Worm (Caenorhabditis elegans) whole organism, L3 larva: ENCODE results near the gene nspg-13.

Experiments used
- R02D3.7 ChIP-seq: fragments of 150-350 bp; optimal IDR thresholded peaks from 2 replicates; lab custom pipeline; 2014; ENCODE audit warnings: missing biosample characterization, missing genetic modification characterization
- ZK546.5 ChIP-seq: sonication (generic microtip); optimal IDR thresholded peaks from 2 replicates; lab custom pipeline; 2017; ENCODE audit warnings: missing biosample characterization, missing genetic modification characterization
- ama-1 ChIP-seq: fragments of 150-350 bp; optimal IDR thresholded peaks from 2 replicates; lab custom pipeline; 2018
- ceh-16 ChIP-seq: sonication (generic microtip); optimal IDR thresholded peaks from 2 replicates; lab custom pipeline; 2017; ENCODE audit warnings: missing biosample characterization, missing genetic modification characterization
- ceh-28 ChIP-seq: fragments of 150-350 bp; optimal IDR thresholded peaks from 2 replicates; lab custom pipeline; 2014; ENCODE audit warnings: missing biosample characterization, missing genetic modification reagents, missing genetic modification characterization
- egl-27 ChIP-seq: sonication (generic microtip); optimal IDR thresholded peaks from 4 replicates; lab custom pipeline; 2017; ENCODE audit warnings: missing biosample characterization, missing genetic modification reagents, missing genetic modification characterization
- egl-5 ChIP-seq: fragments of 150-350 bp; optimal IDR thresholded peaks from 2 replicates; lab custom pipeline; 2017; ENCODE audit warnings: missing biosample characterization, missing genetic modification reagents, missing genetic modification characterization, inconsistent platforms
- elt-1 ChIP-seq: fragments of 150-350 bp; optimal IDR thresholded peaks from 2 replicates; lab custom pipeline; 2014; ENCODE audit warnings: missing biosample characterization, missing genetic modification characterization
- elt-2 ChIP-seq: sonication (generic microtip); optimal IDR thresholded peaks from 2 replicates; lab custom pipeline; 2016; ENCODE audit warnings: missing genetic modification reagents, mild to moderate bottlenecking, missing genetic modification characterization, missing compliant biosample characterization
- elt-3 ChIP-seq, 3 experiments: fragments of 150-350 bp in 1 of 3; sonication (generic microtip) in 2 of 3; optimal IDR thresholded peaks; 2 replicates in 2 of 3; 4 replicates in 1 of 3; lab custom pipeline; 2014 to 2017; ENCODE audit warnings: missing biosample characterization in 3 of 3, missing genetic modification characterization in 3 of 3
- eor-1 ChIP-seq, 2 experiments: fragments of 150-350 bp; optimal IDR thresholded peaks; 2 replicates each; lab custom pipeline; 2014 to 2018; ENCODE audit warnings: missing biosample characterization in 2 of 2, missing genetic modification characterization in 2 of 2
- fkh-10 ChIP-seq: sonication (generic microtip); optimal IDR thresholded peaks from 2 replicates; lab custom pipeline; 2017; ENCODE audit warnings: missing biosample characterization, missing genetic modification reagents, missing genetic modification characterization
- fos-1 ChIP-seq: fragments of 150-350 bp; optimal IDR thresholded peaks from 2 replicates; lab custom pipeline; 2014; ENCODE audit warnings: missing biosample characterization, missing genetic modification characterization
- hmg-11 ChIP-seq: sonication (generic microtip); optimal IDR thresholded peaks from 2 replicates; lab custom pipeline; 2016; ENCODE audit warnings: missing genetic modification characterization, missing compliant biosample characterization
- lin-15B ChIP-seq: fragments of 150-350 bp; optimal IDR thresholded peaks from 2 replicates; lab custom pipeline; 2014; ENCODE audit warnings: missing biosample characterization, missing genetic modification characterization
- lin-39 ChIP-seq: fragments of 150-350 bp; optimal IDR thresholded peaks from 2 replicates; lab custom pipeline; 2018; ENCODE audit warnings: missing biosample characterization, missing genetic modification reagents, missing genetic modification characterization
- lsy-12 ChIP-seq: sonication (generic microtip); optimal IDR thresholded peaks from 2 replicates; lab custom pipeline; 2016; ENCODE audit warnings: mild to moderate bottlenecking, missing genetic modification characterization, missing compliant biosample characterization
- mml-1 ChIP-seq: fragments of 150-350 bp; sonication (generic microtip); optimal IDR thresholded peaks from 3 replicates; lab custom pipeline; 2014; ENCODE audit warnings: missing biosample characterization, missing genetic modification characterization
- nfya-1 ChIP-seq: sonication (generic microtip); optimal IDR thresholded peaks from 2 replicates; lab custom pipeline; 2017; ENCODE audit warnings: missing genetic modification characterization, mild to moderate bottlenecking, missing compliant biosample characterization, antibody characterized with exemption, moderate library complexity; ENCODE audit not compliant: insufficient read depth
- nhr-11 ChIP-seq: fragments of 150-350 bp; optimal IDR thresholded peaks from 2 replicates; lab custom pipeline; 2014; ENCODE audit warnings: missing biosample characterization, missing genetic modification characterization
- nhr-12 ChIP-seq: fragments of 150-350 bp; optimal IDR thresholded peaks from 2 replicates; lab custom pipeline; 2014; ENCODE audit warnings: missing biosample characterization, missing genetic modification characterization
- nhr-237 ChIP-seq: fragments of 150-350 bp; optimal IDR thresholded peaks from 2 replicates; lab custom pipeline; 2014; ENCODE audit warnings: missing biosample characterization, missing genetic modification characterization
- nhr-25 ChIP-seq: sonication (generic microtip); optimal IDR thresholded peaks from 2 replicates; lab custom pipeline; 2017; ENCODE audit warnings: missing biosample characterization, missing genetic modification characterization
- nhr-28 ChIP-seq: fragments of 150-350 bp; optimal IDR thresholded peaks from 2 replicates; lab custom pipeline; 2014; ENCODE audit warnings: missing biosample characterization, missing genetic modification characterization
- nhr-43 ChIP-seq: sonication (generic microtip); optimal IDR thresholded peaks from 2 replicates; lab custom pipeline; 2016; ENCODE audit warnings: mild to moderate bottlenecking, missing genetic modification characterization, missing compliant biosample characterization; ENCODE audit not compliant: poor library complexity, severe bottlenecking
- nhr-67 ChIP-seq: fragments of 150-350 bp; optimal IDR thresholded peaks from 2 replicates; lab custom pipeline; 2014; ENCODE audit warnings: missing biosample characterization, missing genetic modification characterization
- nhr-76 ChIP-seq: fragments of 150-350 bp; sonication (generic microtip); optimal IDR thresholded peaks from 5 replicates; lab custom pipeline; 2014; ENCODE audit warnings: missing biosample characterization, missing genetic modification characterization
- nhr-77 ChIP-seq: fragments of 150-350 bp; optimal IDR thresholded peaks from 2 replicates; lab custom pipeline; 2014; ENCODE audit warnings: missing biosample characterization, missing genetic modification characterization
- pha-4 ChIP-seq: fragments of 150-350 bp; optimal IDR thresholded peaks from 2 replicates; lab custom pipeline; 2014; ENCODE audit warnings: missing biosample characterization, missing genetic modification reagents, missing genetic modification characterization
- pqm-1 ChIP-seq: fragments of 150-350 bp; optimal IDR thresholded peaks from 2 replicates; lab custom pipeline; 2017; ENCODE audit warnings: missing biosample characterization, missing genetic modification characterization, inconsistent platforms
- sea-2 ChIP-seq: fragments of 150-350 bp; sonication (generic microtip); optimal IDR thresholded peaks from 4 replicates; lab custom pipeline; 2014; ENCODE audit warnings: missing biosample characterization, missing genetic modification reagents, missing genetic modification characterization
- skn-1 ChIP-seq: fragments of 150-350 bp; optimal IDR thresholded peaks from 2 replicates; lab custom pipeline; 2014; ENCODE audit warnings: missing biosample characterization, missing genetic modification characterization
- snpc-4 ChIP-seq: fragments of 150-350 bp; optimal IDR thresholded peaks from 2 replicates; lab custom pipeline; 2014; ENCODE audit warnings: missing biosample characterization, missing genetic modification characterization
- tbx-2 ChIP-seq: sonication (generic microtip); optimal IDR thresholded peaks from 2 replicates; lab custom pipeline; 2016; ENCODE audit warnings: mild to moderate bottlenecking, missing genetic modification characterization, missing compliant biosample characterization
- unc-62 ChIP-seq: fragments of 150-350 bp; sonication (generic microtip); optimal IDR thresholded peaks from 4 replicates; lab custom pipeline; 2014; ENCODE audit warnings: missing biosample characterization, missing genetic modification reagents, missing genetic modification characterization
- zag-1 ChIP-seq: fragments of 150-350 bp; optimal IDR thresholded peaks from 2 replicates; lab custom pipeline; 2014; ENCODE audit warnings: missing biosample characterization, missing genetic modification characterization
- ztf-11 ChIP-seq: fragments of 150-350 bp; optimal IDR thresholded peaks from 2 replicates; lab custom pipeline; 2014; ENCODE audit warnings: missing biosample characterization, missing genetic modification characterization

nspg-13 gene

DNA sequence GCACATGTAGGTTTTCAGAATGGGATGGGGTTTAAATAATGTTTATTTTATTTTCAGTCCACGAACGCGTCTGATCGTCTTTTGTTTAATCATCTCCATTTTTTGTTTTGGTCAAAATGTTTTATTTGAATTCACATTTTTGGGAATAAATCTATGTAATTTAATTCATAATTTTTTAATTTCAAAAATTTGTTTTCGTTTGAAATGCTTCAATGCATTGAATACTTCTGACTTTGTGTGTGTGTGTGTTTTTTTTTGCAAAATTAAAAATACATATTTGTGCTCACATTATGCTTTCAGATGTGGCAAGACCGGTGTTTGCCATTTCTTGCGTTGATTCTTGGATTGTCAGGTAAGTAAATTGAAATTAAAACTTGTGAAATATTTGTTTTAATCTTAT, at the start of gene nspg-13:
nspg-13 (plus strand) TSS at position 301 of the 400 bp plus-strand sequence.
- TF ChIP-seq snpc-4 (tag; lab: Kevin White, UChicago) (no peak), elt-1 (tag; lab: Kevin White, UChicago) (no peak), lin-15B (tag; lab: Kevin White, UChicago) (no peak), elt-3 (tag; optimal IDR thresholded peaks at IDR 0.05; lab: Kevin White, UChicago) (no peak), lsy-12 (tag; lab: Kevin White, UChicago) (no peak), ceh-28 (tag; lab: Kevin White, UChicago) (no peak), nhr-25 (tag; lab: Kevin White, UChicago) (no peak), ama-1 (lab: Kevin White, UChicago) (no peak), skn-1 (tag; lab: Kevin White, UChicago) (no peak), pqm-1 (tag; lab: Kevin White, UChicago) (no peak), egl-27 (tag; lab: Kevin White, UChicago) (no peak), mml-1 (tag; lab: Kevin White, UChicago) (no peak), ceh-16 (tag; lab: Kevin White, UChicago) (no peak), nhr-11 (tag; lab: Kevin White, UChicago) (no peak), tbx-2 (no peak), nhr-77 (tag; lab: Kevin White, UChicago) (no peak), hmg-11 (tag; lab: Kevin White, UChicago) (no peak), ZK546.5 (no peak), R02D3.7 (tag; lab: Kevin White, UChicago) (no peak), sea-2 (no peak)

DNA sequence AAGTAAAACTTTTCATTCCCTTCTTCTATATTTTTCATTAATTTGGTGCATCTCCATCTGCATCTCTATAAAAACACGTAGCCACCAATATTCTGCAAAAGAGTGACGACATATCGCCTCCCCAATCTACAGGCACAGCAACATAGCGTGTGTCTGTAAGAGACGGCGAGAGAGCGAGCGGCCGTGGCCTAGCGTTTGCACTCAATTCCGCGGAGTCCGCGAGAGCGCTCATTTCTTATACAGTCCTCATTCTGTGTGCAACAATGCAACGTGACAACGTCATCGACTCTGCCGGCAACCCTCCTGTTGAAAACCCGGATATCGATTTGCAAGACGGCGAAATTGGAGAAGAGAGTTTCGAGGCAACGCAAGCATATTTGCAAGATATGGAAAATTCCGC, 49.4 kb upstream of the nspg-13 start, which contains the start of gene H28G03.2:
H28G03.2 (plus strand) TSS at position 200 of the 400 bp plus-strand sequence.
- no peak for TF ChIP-seq ZK546.5
- no peak for TF ChIP-seq nhr-43 (tag; lab: Kevin White, UChicago)
- no peak for TF ChIP-seq fkh-10
- TF ChIP-seq skn-1 (tag; lab: Kevin White, UChicago): no peak
- no peak for TF ChIP-seq ztf-11
- no peak for TF ChIP-seq nhr-67 (tag; lab: Kevin White, UChicago)
- TF ChIP-seq nhr-25 (tag; lab: Kevin White, UChicago): no peak
- no peak for TF ChIP-seq nhr-76 (tag; lab: Kevin White, UChicago)
- no peak for TF ChIP-seq nhr-237
- no peak for TF ChIP-seq unc-62 (GFP tag; lab: Kevin White, UChicago)
- no peak for TF ChIP-seq nhr-28 (tag; lab: Kevin White, UChicago)
- no peak for TF ChIP-seq egl-5 (tag; lab: Kevin White, UChicago)
- no peak for TF ChIP-seq snpc-4 (tag; lab: Kevin White, UChicago)
- no peak for TF ChIP-seq nhr-12 (tag; lab: Kevin White, UChicago)
- peak; percentile 15 for TF ChIP-seq lin-39
- no peak for TF ChIP-seq elt-3 (tag; optimal IDR thresholded peaks at IDR 0.05; lab: Kevin White, UChicago)
- peak; percentile 14 for TF ChIP-seq elt-2 (tag; lab: Kevin White, UChicago)
- TF ChIP-seq fos-1: no peak
- peak; percentile 1 for TF ChIP-seq nfya-1 (tag; lab: Kevin White, UChicago)
- TF ChIP-seq ama-1 (lab: Kevin White, UChicago): no peak
- TF ChIP-seq sea-2: no peak
- no peak for TF ChIP-seq R02D3.7 (tag; lab: Kevin White, UChicago)
- no peak for TF ChIP-seq nhr-77 (tag; lab: Kevin White, UChicago)
- TF ChIP-seq zag-1 (tag; lab: Kevin White, UChicago): no peak
- TF ChIP-seq hmg-11 (tag; lab: Kevin White, UChicago): peak; percentile 2
- TF ChIP-seq nhr-11 (tag; lab: Kevin White, UChicago): no peak
- TF ChIP-seq eor-1 (tag; optimal IDR thresholded peaks at IDR 0.05; lab: Kevin White, UChicago): no peak
- no peak for TF ChIP-seq elt-1 (tag; lab: Kevin White, UChicago)
- no peak for TF ChIP-seq lsy-12 (tag; lab: Kevin White, UChicago)
- TF ChIP-seq egl-27 (tag; lab: Kevin White, UChicago): no peak

DNA sequence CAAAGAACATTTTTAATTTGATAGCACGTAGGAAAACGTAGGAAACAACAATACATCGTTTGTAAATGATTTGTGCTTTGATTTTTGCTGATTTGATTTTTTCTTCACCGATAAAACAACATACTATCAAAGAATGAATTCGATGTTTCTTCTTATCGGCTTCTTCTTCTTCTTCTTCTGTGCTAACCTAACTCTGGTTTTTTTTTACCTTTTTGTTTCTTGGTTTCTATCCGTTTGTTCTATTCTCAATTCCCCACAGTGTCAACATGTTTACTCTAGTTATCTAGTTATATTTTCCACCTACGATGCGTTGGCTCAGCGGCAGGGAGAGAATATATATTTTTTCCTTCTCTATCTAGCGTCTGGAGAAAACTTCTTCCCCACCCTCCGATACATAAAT, 47.2 kb upstream of the nspg-13 start:
- TF ChIP-seq elt-1 (tag; lab: Kevin White, UChicago) (no peak), fos-1 (no peak), ama-1 (lab: Kevin White, UChicago) (no peak), elt-2 (tag; lab: Kevin White, UChicago) (peak; percentile 56), sea-2 (no peak), pha-4 (tag; lab: Kevin White, UChicago) (peak; percentile 63), egl-27 (tag; lab: Kevin White, UChicago) (no peak)
